Fruit fly (Drosophila melanogaster) whole organism, embryonic: Measurements from ENCODE around the gene RpL27A.

Experiments
- ATbp ChIP-seq: fragments of 200-800 bp; sonication (Bioruptor generic); optimal IDR thresholded peaks from 2 replicates; lab custom pipeline; 2017; ENCODE audit warnings: missing biosample characterization, mild to moderate bottlenecking, missing genetic modification characterization, missing genetic modification reagents
- Ada2b ChIP-seq: fragments of 200-800 bp; sonication (Bioruptor generic); IDR thresholded peaks from 2 replicates; pipeline ENCODE4 v1.3.6; 2022; ENCODE audit warnings: missing biosample characterization, missing genetic modification characterization
- CG1024 ChIP-seq: fragments of 200-800 bp; sonication (Bioruptor generic); IDR thresholded peaks from 2 replicates; pipeline ENCODE4 v1.3.6; 2022; ENCODE audit warnings: missing biosample characterization, missing genetic modification characterization
- CG11247 ChIP-seq: fragments of 200-800 bp; sonication (Bioruptor generic); IDR thresholded peaks from 2 replicates; pipeline ENCODE4 v1.3.6; 2022; ENCODE audit warnings: missing biosample characterization, missing genetic modification characterization
- CG11504 ChIP-seq: fragments of 200-800 bp; sonication (Bioruptor generic); optimal IDR thresholded peaks from 3 replicates; lab custom pipeline; 2019; ENCODE audit warnings: missing biosample characterization, mild to moderate bottlenecking, missing genetic modification characterization, moderate library complexity
- CG11696 ChIP-seq: fragments of 200-800 bp; sonication (Bioruptor generic); IDR thresholded peaks from 2 replicates; pipeline ENCODE4 v1.3.6; 2022; ENCODE audit warnings: missing biosample characterization, missing genetic modification characterization
- CG14965 ChIP-seq: fragments of 200-800 bp; sonication (Bioruptor generic); optimal IDR thresholded peaks from 2 replicates; lab custom pipeline; 2016; ENCODE audit warnings: missing biosample characterization, missing genetic modification characterization, borderline replicate concordance
- CG15514 ChIP-seq: fragments of 200-800 bp; sonication (Bioruptor generic); optimal IDR thresholded peaks from 3 replicates; lab custom pipeline; 2017; ENCODE audit warnings: missing biosample characterization, missing genetic modification characterization, mild to moderate bottlenecking, moderate library complexity, missing genetic modification reagents
- CG1647 ChIP-seq: fragments of 200-800 bp; sonication (Bioruptor generic); optimal IDR thresholded peaks from 3 replicates; lab custom pipeline; 2016; ENCODE audit warnings: missing biosample characterization, missing genetic modification characterization
- CG16815 ChIP-seq: fragments of 200-800 bp; sonication (Bioruptor generic); optimal IDR thresholded peaks from 3 replicates; lab custom pipeline; 2017; ENCODE audit warnings: missing biosample characterization, mild to moderate bottlenecking, missing genetic modification characterization
- CG16863 ChIP-seq: fragments of 200-800 bp; sonication (Bioruptor generic); optimal IDR thresholded peaks from 3 replicates; lab custom pipeline; 2016; ENCODE audit warnings: missing biosample characterization, missing genetic modification characterization
- CG17361 ChIP-seq: fragments of 200-800 bp; sonication (Bioruptor generic); IDR thresholded peaks from 3 replicates; pipeline ENCODE4 v1.3.6; 2022; ENCODE audit warnings: missing biosample characterization, missing genetic modification characterization
- CG17568 ChIP-seq: fragments of 200-800 bp; sonication (Bioruptor generic); optimal IDR thresholded peaks from 2 replicates; lab custom pipeline; 2018; ENCODE audit warnings: missing biosample characterization, mild to moderate bottlenecking, missing genetic modification characterization, moderate library complexity
- CG3281 ChIP-seq: fragments of 200-800 bp; sonication (Bioruptor generic); optimal IDR thresholded peaks from 3 replicates; lab custom pipeline; 2017; ENCODE audit warnings: missing biosample characterization, mild to moderate bottlenecking, missing genetic modification characterization
- CG3995 ChIP-seq: fragments of 200-800 bp; sonication (Bioruptor generic); optimal IDR thresholded peaks from 3 replicates; lab custom pipeline; 2016; ENCODE audit warnings: missing biosample characterization, missing genetic modification characterization
- CG43689 ChIP-seq: fragments of 200-800 bp; sonication (Bioruptor generic); IDR thresholded peaks from 2 replicates; pipeline ENCODE4 v1.3.6; 2022; ENCODE audit warnings: missing biosample characterization, missing genetic modification characterization
- CG4617 ChIP-seq: fragments of 200-800 bp; sonication (Bioruptor generic); optimal IDR thresholded peaks from 3 replicates; lab custom pipeline; 2016; ENCODE audit warnings: missing biosample characterization, missing genetic modification characterization, borderline replicate concordance
- HmgD ChIP-seq: fragments of 200-800 bp; sonication (Bioruptor generic); optimal IDR thresholded peaks from 3 replicates; lab custom pipeline; 2016; ENCODE audit warnings: missing biosample characterization, missing genetic modification characterization
- HmgZ ChIP-seq: fragments of 200-800 bp; sonication (Bioruptor generic); optimal IDR thresholded peaks from 2 replicates; lab custom pipeline; 2018; ENCODE audit warnings: missing biosample characterization, mild to moderate bottlenecking, missing genetic modification characterization
- Hr51 ChIP-seq, 2 experiments: fragments of 200-800 bp; sonication (Bioruptor generic); optimal IDR thresholded peaks; 2 replicates in 1 of 2; 3 replicates in 1 of 2; lab custom pipeline; 2016 to 2018; ENCODE audit warnings: missing biosample characterization in 2 of 2, missing genetic modification characterization in 2 of 2, mild to moderate bottlenecking in 1 of 2, moderate library complexity in 1 of 2
- Hr78 ChIP-seq, 2 experiments: fragments of 200-800 bp in 1 of 2; fragments of >200 bp in 1 of 2; sonication (Bioruptor generic) in 1 of 2; optimal IDR thresholded peaks; 2 replicates each; lab custom pipeline; 2017 to 2019; ENCODE audit warnings: missing biosample characterization in 2 of 2, missing genetic modification characterization in 2 of 2, mild to moderate bottlenecking in 1 of 2, moderate library complexity in 1 of 2
- Mes4 ChIP-seq: fragments of 200-800 bp; sonication (Bioruptor generic); optimal IDR thresholded peaks from 2 replicates; lab custom pipeline; 2016; ENCODE audit warnings: missing biosample characterization, missing genetic modification characterization
- NFAT ChIP-seq: fragments of 200-800 bp; sonication (Bioruptor generic); IDR thresholded peaks from 2 replicates; pipeline ENCODE4 v1.3.6; 2022; ENCODE audit warnings: missing biosample characterization, missing genetic modification characterization
- Nf-YC ChIP-seq: fragments of 200-800 bp; optimal IDR thresholded peaks from 3 replicates; lab custom pipeline; 2019; ENCODE audit warnings: missing biosample characterization, mild to moderate bottlenecking, missing genetic modification characterization, moderate library complexity
- Rx ChIP-seq: fragments of 200-800 bp; sonication (Bioruptor generic); IDR thresholded peaks from 2 replicates; pipeline ENCODE4 v1.3.6; 2022; ENCODE audit warnings: missing biosample characterization, missing genetic modification characterization
- Sin3A ChIP-seq: fragments of >200 bp; optimal IDR thresholded peaks from 2 replicates; lab custom pipeline; 2018
- Tbp ChIP-seq: fragments of >200 bp; optimal IDR thresholded peaks from 2 replicates; lab custom pipeline; 2018; ENCODE audit warnings: missing biosample characterization, missing genetic modification characterization
- ac ChIP-seq: fragments of 200-800 bp; sonication (Bioruptor generic); optimal IDR thresholded peaks from 3 replicates; lab custom pipeline; 2017; ENCODE audit warnings: missing biosample characterization, mild to moderate bottlenecking, missing genetic modification characterization
- amos ChIP-seq: fragments of 200-800 bp; sonication (Bioruptor generic); IDR thresholded peaks from 2 replicates; pipeline ENCODE4 v1.3.6; 2022; ENCODE audit warnings: missing biosample characterization, missing genetic modification characterization; ENCODE audit not compliant: partially characterized antibody
- bbx ChIP-seq: fragments of 200-800 bp; sonication (Bioruptor generic); IDR thresholded peaks from 2 replicates; pipeline ENCODE4 v1.3.6; 2022; ENCODE audit warnings: missing biosample characterization, missing genetic modification characterization; ENCODE audit not compliant: partially characterized antibody
- br ChIP-seq: fragments of >200 bp; optimal IDR thresholded peaks from 2 replicates; lab custom pipeline; 2017
- cad ChIP-seq: fragments of >200 bp; optimal IDR thresholded peaks from 2 replicates; lab custom pipeline; 2017; ENCODE audit warnings: missing biosample characterization, missing genetic modification characterization
- cato ChIP-seq: fragments of 200-800 bp; sonication (Bioruptor generic); optimal IDR thresholded peaks from 2 replicates; lab custom pipeline; 2016; ENCODE audit warnings: missing biosample characterization, missing genetic modification characterization, borderline replicate concordance
- cg ChIP-seq: fragments of 200-800 bp; sonication (Bioruptor generic); optimal IDR thresholded peaks from 3 replicates; lab custom pipeline; 2019; ENCODE audit warnings: missing biosample characterization, mild to moderate bottlenecking, missing genetic modification characterization, moderate library complexity
- chm ChIP-seq: fragments of 200-800 bp; sonication (Bioruptor generic); IDR thresholded peaks from 2 replicates; pipeline ENCODE4 v1.3.6; 2022; ENCODE audit warnings: missing biosample characterization, missing genetic modification characterization
- chn ChIP-seq: fragments of 200-800 bp; sonication (Bioruptor generic); optimal IDR thresholded peaks from 2 replicates; lab custom pipeline; 2016; ENCODE audit warnings: missing biosample characterization, missing genetic modification characterization
- crol ChIP-seq: fragments of 200-800 bp; sonication (Bioruptor generic); IDR thresholded peaks from 2 replicates; pipeline ENCODE4 v1.3.6; 2022; ENCODE audit warnings: missing biosample characterization, missing genetic modification characterization
- fd64A ChIP-seq: fragments of 200-800 bp; sonication (Bioruptor generic); optimal IDR thresholded peaks from 3 replicates; lab custom pipeline; 2018; ENCODE audit warnings: missing biosample characterization, mild to moderate bottlenecking, missing genetic modification characterization
- gsb ChIP-seq: fragments of 200-800 bp; sonication (Bioruptor generic); IDR thresholded peaks from 2 replicates; pipeline ENCODE4 v1.3.6; 2022; ENCODE audit warnings: missing biosample characterization, missing genetic modification characterization
- h ChIP-seq: fragments of >200 bp; optimal IDR thresholded peaks from 2 replicates; lab custom pipeline; 2017
- ham ChIP-seq: fragments of 200-800 bp; sonication (Bioruptor generic); IDR thresholded peaks from 2 replicates; pipeline ENCODE4 v1.3.6; 2022; ENCODE audit warnings: missing biosample characterization, missing genetic modification characterization
- hkb ChIP-seq, 2 experiments: fragments of 200-800 bp in 1 of 2; fragments of >200 bp in 1 of 2; sonication (Bioruptor generic) in 1 of 2; IDR thresholded peaks in 1 of 2; optimal IDR thresholded peaks in 1 of 2; 2 replicates each; pipeline versions ENCODE4 v1.3.6 to Lab custom; 2017 to 2022; ENCODE audit warnings: missing biosample characterization in 1 of 2, missing genetic modification characterization in 1 of 2
- jigr1 ChIP-seq: fragments of 200-800 bp; sonication (Bioruptor generic); IDR thresholded peaks from 3 replicates; pipeline ENCODE4 v1.3.6; 2022; ENCODE audit warnings: missing biosample characterization, missing genetic modification characterization
- ken ChIP-seq: fragments of 200-800 bp; sonication (Bioruptor generic); IDR thresholded peaks from 3 replicates; pipeline ENCODE4 v1.3.6; 2022; ENCODE audit warnings: missing biosample characterization, missing genetic modification characterization
- lmd ChIP-seq: fragments of 200-800 bp; sonication (Bioruptor generic); IDR thresholded peaks from 2 replicates; pipeline ENCODE4 v1.3.6; 2022; ENCODE audit warnings: missing biosample characterization, missing genetic modification characterization
- rib ChIP-seq: fragments of 200-800 bp; sonication (Bioruptor generic); IDR thresholded peaks from 2 replicates; pipeline ENCODE4 v1.3.6; 2022; ENCODE audit warnings: missing biosample characterization, missing genetic modification characterization
- seq ChIP-seq: fragments of 200-800 bp; sonication (Bioruptor generic); IDR thresholded peaks from 2 replicates; pipeline ENCODE4 v1.3.6; 2022; ENCODE audit warnings: missing biosample characterization, missing genetic modification characterization
- sr ChIP-seq: fragments of 200-800 bp; sonication (Bioruptor generic); IDR thresholded peaks from 3 replicates; pipeline ENCODE4 v1.3.6; 2022; ENCODE audit warnings: missing biosample characterization, missing genetic modification characterization
- ssp ChIP-seq: fragments of 200-800 bp; sonication (Bioruptor generic); IDR thresholded peaks from 2 replicates; pipeline ENCODE4 v1.3.6; 2022; ENCODE audit warnings: missing biosample characterization, missing genetic modification characterization
- ttk ChIP-seq: fragments of 200-800 bp; sonication (Bioruptor generic); IDR thresholded peaks from 2 replicates; pipeline ENCODE4 v2.1.2; 2022; ENCODE audit warnings: missing biosample characterization, missing genetic modification characterization
- vfl ChIP-seq: fragments of 200-800 bp; sonication (Bioruptor generic); optimal IDR thresholded peaks from 2 replicates; lab custom pipeline; 2016; ENCODE audit warnings: missing biosample characterization, missing genetic modification characterization
- vvl ChIP-seq: fragments of 200-800 bp; sonication (Bioruptor generic); IDR thresholded peaks from 2 replicates; pipeline ENCODE4 v1.3.6; 2022; ENCODE audit warnings: missing biosample characterization, missing genetic modification characterization

RpL27A gene

dm6 chr2L:4448582-4449016 is 9.6 kb downstream of the RpL27A start, which contains the start of gene MFS18 (continued):
- TF ChIP-seq CG14965 (GFP tag; lab: Kevin White, UChicago): no peak
- TF ChIP-seq HmgZ (tag; lab: Kevin White, UChicago): peak; percentile 96
- peak; percentile 82 for TF ChIP-seq CG16863 (GFP tag; lab: Kevin White, UChicago)
- TF ChIP-seq rib (GFP tag; lab: Robert Waterston, UW): peak; percentile 97
- peak; percentile 97 for TF ChIP-seq gsb (GFP tag; lab: Robert Waterston, UW)
- TF ChIP-seq ttk: peak; percentile 99
- TF ChIP-seq CG15514: peak; percentile 94
- TF ChIP-seq CG17361: peak; percentile 99
- TF ChIP-seq Nf-YC (tag; lab: Kevin White, UChicago): peak; percentile 87
- TF ChIP-seq chn (GFP tag; lab: Kevin White, UChicago): peak; percentile 93
- peak; percentile 77; the same call in 1 of the 2 replicates for TF ChIP-seq amos (GFP tag; lab: Robert Waterston, UW)
- no peak for TF ChIP-seq cad
- peak; percentile 97 for TF ChIP-seq CG4617 (GFP tag; lab: Kevin White, UChicago)
- no peak for TF ChIP-seq h
- peak; percentile 92 for TF ChIP-seq vfl (GFP tag; lab: Kevin White, UChicago)
- peak; percentile 99 for TF ChIP-seq seq (GFP tag; lab: Robert Waterston, UW)
- peak; percentile 98 to 99 for TF ChIP-seq Hr51 (GFP tag; optimal IDR thresholded peaks at IDR 0.05; lab: Kevin White, UChicago)
- TF ChIP-seq ham (GFP tag; lab: Robert Waterston, UW): peak; percentile 93
- peak; percentile 77 for TF ChIP-seq CG3995 (GFP tag; lab: Kevin White, UChicago)
- no peak for TF ChIP-seq Tbp (GFP tag; lab: Kevin White, UChicago)
- TF ChIP-seq Hr78 (GFP tag; optimal IDR thresholded peaks at IDR 0.05; lab: Kevin White, UChicago): no peak
- TF ChIP-seq CG3281 (GFP tag; lab: Kevin White, UChicago): peak; percentile 98
- TF ChIP-seq cg (GFP tag; lab: Kevin White, UChicago): no peak
- peak; percentile 78 for TF ChIP-seq ac (GFP tag; lab: Kevin White, UChicago)
- peak; percentile 93 for TF ChIP-seq bbx (GFP tag; lab: Robert Waterston, UW)
- peak; percentile 98 for TF ChIP-seq ken (GFP tag; lab: Robert Waterston, UW)
- TF ChIP-seq jigr1 (GFP tag; lab: Robert Waterston, UW): peak; percentile 98
- peak; percentile 91 for TF ChIP-seq fd64A
- TF ChIP-seq CG11247 (GFP tag; lab: Robert Waterston, UW): peak; percentile 97
- TF ChIP-seq Sin3A (lab: Kevin White, UChicago): no peak
- peak; percentile 67 for TF ChIP-seq hkb (optimal IDR thresholded peaks at IDR 0.05; lab: Kevin White, UChicago)
- TF ChIP-seq hkb (GFP tag; IDR thresholded peaks at IDR 0.05; lab: Robert Waterston, UW): peak; percentile 100
- peak; percentile 93 for TF ChIP-seq CG16815 (GFP tag; lab: Kevin White, UChicago)
- peak; percentile 87 for TF ChIP-seq CG1647 (GFP tag; lab: Kevin White, UChicago)
- peak; percentile 98 for TF ChIP-seq lmd (GFP tag; lab: Robert Waterston, UW)
- no peak for TF ChIP-seq br (lab: Kevin White, UChicago)
- TF ChIP-seq NFAT: peak; percentile 97
- peak; percentile 94 for TF ChIP-seq CG11504
- TF ChIP-seq Ada2b: peak; percentile 98
- no peak for TF ChIP-seq CG17568 (GFP tag; lab: Kevin White, UChicago)
- peak; percentile 91 for TF ChIP-seq cato (GFP tag; lab: Kevin White, UChicago)
- peak; percentile 95 for TF ChIP-seq ssp (GFP tag; lab: Robert Waterston, UW)
- TF ChIP-seq sr (GFP tag; lab: Robert Waterston, UW): peak; percentile 95
- peak; percentile 82 for TF ChIP-seq crol
- TF ChIP-seq ATbp (GFP tag; lab: Kevin White, UChicago): peak; percentile 93
- TF ChIP-seq Rx (GFP tag; lab: Robert Waterston, UW): peak; percentile 98
- TF ChIP-seq CG11696 (GFP tag; lab: Robert Waterston, UW): peak; percentile 97
- TF ChIP-seq chm (GFP tag; lab: Robert Waterston, UW): peak; percentile 97
- peak; percentile 96 for TF ChIP-seq CG43689 (GFP tag; lab: Robert Waterston, UW)
- TF ChIP-seq Mes4 (GFP tag; lab: Kevin White, UChicago): peak; percentile 76
- peak; percentile 96 for TF ChIP-seq CG1024
- TF ChIP-seq vvl (GFP tag; lab: Robert Waterston, UW): peak; percentile 100
- TF ChIP-seq HmgD (GFP tag; lab: Kevin White, UChicago): peak; percentile 6
